Worm (Caenorhabditis elegans) whole organism, mixed stage, embryonic: ENCODE results near the gene dnj-15.

ENCODE experiments used
- M03D4.4 ChIP-seq: sonication (generic microtip); optimal IDR thresholded peaks from 2 replicates; lab custom pipeline; 2017; ENCODE audit warnings: mild to moderate bottlenecking, missing genetic modification characterization, missing compliant biosample characterization
- blmp-1 ChIP-seq: fragments of 150-350 bp; optimal IDR thresholded peaks from 2 replicates; lab custom pipeline; 2014; ENCODE audit warnings: missing biosample characterization, missing genetic modification characterization
- ceh-39 ChIP-seq: fragments of 150-350 bp; optimal IDR thresholded peaks from 2 replicates; lab custom pipeline; 2014; ENCODE audit warnings: missing biosample characterization, missing genetic modification characterization
- ceh-43 ChIP-seq: fragments of 200-800 bp; sonication (Bioruptor generic); optimal IDR thresholded peaks from 2 replicates; lab custom pipeline; 2018; ENCODE audit warnings: mild to moderate bottlenecking, missing genetic modification characterization, moderate library complexity, missing compliant biosample characterization
- ceh-83 ChIP-seq: fragments of 200-800 bp; sonication (Bioruptor generic); optimal IDR thresholded peaks from 2 replicates; lab custom pipeline; 2018; ENCODE audit warnings: mild to moderate bottlenecking, missing genetic modification characterization, missing compliant biosample characterization
- ces-1 ChIP-seq: fragments of 150-350 bp; optimal IDR thresholded peaks from 2 replicates; lab custom pipeline; 2014; ENCODE audit warnings: missing biosample characterization, missing genetic modification reagents, missing genetic modification characterization
- cnd-1 ChIP-seq: fragments of 200-800 bp; sonication (Bioruptor generic); optimal IDR thresholded peaks from 2 replicates; lab custom pipeline; 2018; ENCODE audit warnings: mild to moderate bottlenecking, missing genetic modification characterization, missing compliant biosample characterization
- drap-1 ChIP-seq: fragments of 200-800 bp; sonication (Bioruptor generic); optimal IDR thresholded peaks from 3 replicates; lab custom pipeline; 2018; ENCODE audit warnings: mild to moderate bottlenecking, missing genetic modification characterization, missing compliant biosample characterization
- elt-1 ChIP-seq: sonication (generic microtip); optimal IDR thresholded peaks from 2 replicates; lab custom pipeline; 2017; ENCODE audit warnings: missing genetic modification characterization, mild to moderate bottlenecking, missing compliant biosample characterization, antibody characterized with exemption, moderate library complexity, borderline replicate concordance; ENCODE audit not compliant: insufficient read depth
- elt-3 ChIP-seq: fragments of 150-350 bp; optimal IDR thresholded peaks from 2 replicates; lab custom pipeline; 2014; ENCODE audit warnings: missing biosample characterization, missing genetic modification characterization
- flh-1 ChIP-seq: fragments of 200-800 bp; sonication (Bioruptor generic); optimal IDR thresholded peaks from 2 replicates; lab custom pipeline; 2018; ENCODE audit warnings: mild to moderate bottlenecking, missing genetic modification characterization, moderate library complexity, missing compliant biosample characterization
- ham-2 ChIP-seq: fragments of 200-800 bp; sonication (Bioruptor generic); optimal IDR thresholded peaks from 2 replicates; lab custom pipeline; 2018; ENCODE audit warnings: mild to moderate bottlenecking, missing genetic modification characterization, missing compliant biosample characterization
- hlh-1 ChIP-seq: fragments of 150-350 bp; optimal IDR thresholded peaks from 2 replicates; lab custom pipeline; 2014; ENCODE audit warnings: missing biosample characterization, missing genetic modification reagents, missing genetic modification characterization
- lin-13 ChIP-seq: fragments of 150-350 bp; optimal IDR thresholded peaks from 2 replicates; lab custom pipeline; 2014; ENCODE audit warnings: missing biosample characterization, missing genetic modification characterization
- lin-32 ChIP-seq: fragments of 200-800 bp; sonication (Bioruptor generic); optimal IDR thresholded peaks from 2 replicates; lab custom pipeline; 2018; ENCODE audit warnings: mild to moderate bottlenecking, missing genetic modification characterization, missing compliant biosample characterization
- lsy-2 ChIP-seq: fragments of 150-350 bp; optimal IDR thresholded peaks from 2 replicates; lab custom pipeline; 2014; ENCODE audit warnings: missing biosample characterization, missing genetic modification characterization
- mab-5 ChIP-seq: fragments of 150-350 bp; optimal IDR thresholded peaks from 2 replicates; lab custom pipeline; 2014; ENCODE audit warnings: missing biosample characterization, missing genetic modification characterization
- mep-1 ChIP-seq: fragments of 150-350 bp; optimal IDR thresholded peaks from 2 replicates; lab custom pipeline; 2017; ENCODE audit warnings: missing biosample characterization, missing genetic modification reagents, missing genetic modification characterization, inconsistent platforms
- mls-2 ChIP-seq: sonication (generic microtip); optimal IDR thresholded peaks from 2 replicates; lab custom pipeline; 2016; ENCODE audit warnings: mild to moderate bottlenecking, missing genetic modification characterization, moderate library complexity, missing compliant biosample characterization
- nhr-12 ChIP-seq: fragments of 150-350 bp; optimal IDR thresholded peaks from 2 replicates; lab custom pipeline; 2014; ENCODE audit warnings: missing biosample characterization, missing genetic modification characterization
- nhr-28 ChIP-seq: fragments of 150-350 bp; optimal IDR thresholded peaks from 2 replicates; lab custom pipeline; 2014; ENCODE audit warnings: missing biosample characterization, missing genetic modification characterization
- nhr-76 ChIP-seq: sonication (generic microtip); optimal IDR thresholded peaks from 2 replicates; lab custom pipeline; 2017; ENCODE audit warnings: missing biosample characterization, missing genetic modification characterization
- pha-4 ChIP-seq: fragments of 150-350 bp; optimal IDR thresholded peaks from 2 replicates; lab custom pipeline; 2018; ENCODE audit warnings: missing biosample characterization, missing genetic modification reagents, missing genetic modification characterization
- sem-2 ChIP-seq: fragments of 200-800 bp; sonication (Bioruptor generic); optimal IDR thresholded peaks from 2 replicates; lab custom pipeline; 2018; ENCODE audit warnings: mild to moderate bottlenecking, missing genetic modification characterization, missing compliant biosample characterization
- snpc-4 ChIP-seq: fragments of 150-350 bp; optimal IDR thresholded peaks from 2 replicates; lab custom pipeline; 2014; ENCODE audit warnings: missing biosample characterization, missing genetic modification characterization
- sptf-1 ChIP-seq: sonication (generic microtip); optimal IDR thresholded peaks from 2 replicates; lab custom pipeline; 2017; ENCODE audit warnings: mild to moderate bottlenecking, missing genetic modification characterization, moderate library complexity, missing compliant biosample characterization
- tbx-8 ChIP-seq: fragments of 200-800 bp; sonication (Bioruptor generic); optimal IDR thresholded peaks from 2 replicates; lab custom pipeline; 2018; ENCODE audit warnings: mild to moderate bottlenecking, missing genetic modification characterization, moderate library complexity, missing compliant biosample characterization
- unc-120 ChIP-seq: sonication (generic microtip); optimal IDR thresholded peaks from 2 replicates; lab custom pipeline; 2017; ENCODE audit warnings: missing genetic modification characterization, missing compliant biosample characterization; ENCODE audit not compliant: poor library complexity, severe bottlenecking
- ztf-11 ChIP-seq: fragments of 150-350 bp; optimal IDR thresholded peaks from 2 replicates; lab custom pipeline; 2014; ENCODE audit warnings: missing biosample characterization, missing genetic modification characterization

Gene dnj-15

ce11 chrIV:4176088-4176487, at the start of gene dnj-15:
Gene dnj-15 (plus strand): TSS chrIV:4176388.
- TF ChIP-seq nhr-76 (tag; lab: Kevin White, UChicago), result no peak

- TF ChIP-seq sptf-1 (tag; lab: Kevin White, UChicago) (no peak), unc-120 (no peak), tbx-8 (GFP tag; lab: Kevin White, UChicago) (no peak), hlh-1 (no peak), cnd-1 (tag; lab: Kevin White, UChicago) (no peak), nhr-76 (tag; lab: Kevin White, UChicago) (no peak), drap-1 (no peak), ham-2 (no peak), lin-13 (tag; lab: Kevin White, UChicago) (no peak), ceh-39 (tag; lab: Kevin White, UChicago) (no peak), mls-2 (tag; lab: Kevin White, UChicago) (no peak)
- TF ChIP-seq, all 35 proteins: peak for 0
Measured at ce11 chrIV:4135744-4136143, 40.4 kb upstream of the dnj-15 start, which contains the start of gene F49F1.17. Gene F49F1.17 (minus strand): TSS chrIV:4135844.

ce11 chrIV:4137472-4137871, 38.7 kb upstream of the dnj-15 start, which contains the start of gene F49F1.9:
Gene F49F1.9 (minus strand): TSS chrIV:4137572.
- TF ChIP-seq mab-5, result no peak
- no peak for TF ChIP-seq mep-1 (tag; lab: Kevin White, UChicago)
- TF ChIP-seq lin-13 (tag; lab: Kevin White, UChicago), result no peak
- TF ChIP-seq elt-1, result no peak
- no peak for TF ChIP-seq elt-3 (tag; lab: Kevin White, UChicago)
- TF ChIP-seq lin-32 (GFP tag; lab: Kevin White, UChicago), result no peak
- TF ChIP-seq snpc-4 (tag; lab: Kevin White, UChicago), result no peak
- no peak for TF ChIP-seq nhr-28 (tag; lab: Kevin White, UChicago)
- TF ChIP-seq pha-4 (tag; lab: Kevin White, UChicago), result no peak
- TF ChIP-seq flh-1, result no peak
- TF ChIP-seq, all 35 proteins: peak for 0

ce11 chrIV:4139022-4139421, 37.2 kb upstream of the dnj-15 start, which contains the start of gene F49F1.10:
Gene F49F1.10 (minus strand): TSS chrIV:4139122.
- no peak for TF ChIP-seq pha-4 (tag; lab: Kevin White, UChicago)
- TF ChIP-seq ceh-43 (GFP tag; lab: Kevin White, UChicago), result no peak
- TF ChIP-seq sem-2 (GFP tag; lab: Kevin White, UChicago), result no peak
- no peak for TF ChIP-seq flh-1
- TF ChIP-seq cnd-1 (tag; lab: Kevin White, UChicago), result no peak
- no peak for TF ChIP-seq elt-3 (tag; lab: Kevin White, UChicago)
- TF ChIP-seq nhr-28 (tag; lab: Kevin White, UChicago), result no peak
- TF ChIP-seq M03D4.4 (tag; lab: Kevin White, UChicago), result no peak
- no peak for TF ChIP-seq lin-32 (GFP tag; lab: Kevin White, UChicago)
- no peak for TF ChIP-seq ceh-83 (GFP tag; lab: Kevin White, UChicago)
- TF ChIP-seq elt-1, result no peak
- no peak for TF ChIP-seq tbx-8 (GFP tag; lab: Kevin White, UChicago)
- no peak for TF ChIP-seq snpc-4 (tag; lab: Kevin White, UChicago)
- no peak for TF ChIP-seq ces-1 (GFP tag; lab: Kevin White, UChicago)
- no peak for TF ChIP-seq mab-5

- TF ChIP-seq snpc-4 (tag; lab: Kevin White, UChicago) (no peak), lin-32 (GFP tag; lab: Kevin White, UChicago) (no peak), mab-5 (no peak), tbx-8 (GFP tag; lab: Kevin White, UChicago) (no peak), flh-1 (no peak), pha-4 (tag; lab: Kevin White, UChicago) (no peak), mls-2 (tag; lab: Kevin White, UChicago) (no peak), cnd-1 (tag; lab: Kevin White, UChicago) (no peak), mep-1 (tag; lab: Kevin White, UChicago) (no peak), lsy-2 (no peak), ceh-43 (GFP tag; lab: Kevin White, UChicago) (no peak), hlh-1 (no peak), elt-3 (tag; lab: Kevin White, UChicago) (no peak), ham-2 (no peak)
Measured at ce11 chrIV:4140265-4140664, 35.9 kb upstream of the dnj-15 start, which contains the start of gene F49F1.18. Gene F49F1.18 (minus strand): TSS chrIV:4140365.

- TF ChIP-seq ceh-83 (GFP tag; lab: Kevin White, UChicago) (no peak), flh-1 (no peak), ztf-11 (tag; lab: Kevin White, UChicago) (no peak), ham-2 (no peak), nhr-28 (tag; lab: Kevin White, UChicago) (no peak), M03D4.4 (tag; lab: Kevin White, UChicago) (no peak), nhr-76 (tag; lab: Kevin White, UChicago) (no peak), blmp-1 (tag; lab: Kevin White, UChicago) (no peak), nhr-12 (no peak), ces-1 (GFP tag; lab: Kevin White, UChicago) (no peak), ceh-43 (GFP tag; lab: Kevin White, UChicago) (no peak)
Measured at ce11 chrIV:4141311-4141710, 34.9 kb upstream of the dnj-15 start, which contains the start of gene F49F1.11. Gene F49F1.11 (minus strand): TSS chrIV:4141411.
